Worm (Caenorhabditis elegans) whole organism, late embryonic: Measurements from ENCODE around the gene nhr-205.

ENCODE experiments used
- C08G9.2 ChIP-seq: sonication (generic microtip); optimal IDR thresholded peaks from 2 replicates; lab custom pipeline; 2016; ENCODE audit warnings: mild to moderate bottlenecking, missing genetic modification characterization, moderate library complexity, missing compliant biosample characterization
- C38D4.7 ChIP-seq: fragments of 200-800 bp; sonication (Bioruptor generic); optimal IDR thresholded peaks from 2 replicates; lab custom pipeline; 2018; ENCODE audit warnings: mild to moderate bottlenecking, missing genetic modification characterization, moderate library complexity, missing compliant biosample characterization
- K02D7.2 ChIP-seq: sonication (generic microtip); optimal IDR thresholded peaks from 2 replicates; lab custom pipeline; 2017; ENCODE audit warnings: mild to moderate bottlenecking, missing genetic modification characterization, missing compliant biosample characterization
- K09A11.1 ChIP-seq: sonication (generic microtip); optimal IDR thresholded peaks from 2 replicates; lab custom pipeline; 2017; ENCODE audit warnings: antibody characterized with exemption, mild to moderate bottlenecking, missing genetic modification characterization, missing compliant biosample characterization; ENCODE audit not compliant: insufficient read depth
- T23F11.4 ChIP-seq: fragments of 200-800 bp; sonication (Bioruptor generic); optimal IDR thresholded peaks from 2 replicates; lab custom pipeline; 2018; ENCODE audit warnings: mild to moderate bottlenecking, missing genetic modification characterization, missing compliant biosample characterization
- ceh-18 ChIP-seq: sonication (generic microtip); optimal IDR thresholded peaks from 2 replicates; lab custom pipeline; 2016; ENCODE audit warnings: missing genetic modification characterization, missing compliant biosample characterization
- ceh-22 ChIP-seq: sonication (generic microtip); optimal IDR thresholded peaks from 2 replicates; lab custom pipeline; 2017; ENCODE audit warnings: missing biosample characterization, missing genetic modification characterization
- ceh-24 ChIP-seq: sonication (generic microtip); optimal IDR thresholded peaks from 2 replicates; lab custom pipeline; 2016; ENCODE audit warnings: mild to moderate bottlenecking, missing genetic modification characterization, missing compliant biosample characterization
- ceh-30 ChIP-seq: fragments of 150-350 bp; optimal IDR thresholded peaks from 2 replicates; lab custom pipeline; 2014; ENCODE audit warnings: missing biosample characterization, missing genetic modification characterization
- ceh-34 ChIP-seq: sonication (generic microtip); optimal IDR thresholded peaks from 2 replicates; lab custom pipeline; 2016; ENCODE audit warnings: mild to moderate bottlenecking, missing genetic modification characterization, missing compliant biosample characterization
- ceh-48 ChIP-seq: sonication (generic microtip); optimal IDR thresholded peaks from 2 replicates; lab custom pipeline; 2016; ENCODE audit warnings: missing genetic modification characterization, inconsistent platforms, missing compliant biosample characterization
- che-1 ChIP-seq: sonication (generic microtip); optimal IDR thresholded peaks from 2 replicates; lab custom pipeline; 2016; ENCODE audit warnings: mild to moderate bottlenecking, missing genetic modification characterization, missing compliant biosample characterization
- dmd-4 ChIP-seq: sonication (generic microtip); optimal IDR thresholded peaks from 2 replicates; lab custom pipeline; 2016; ENCODE audit warnings: borderline replicate concordance, missing genetic modification characterization, missing compliant biosample characterization
- elt-4 ChIP-seq: sonication (generic microtip); optimal IDR thresholded peaks from 2 replicates; lab custom pipeline; 2016; ENCODE audit warnings: missing genetic modification characterization, missing compliant biosample characterization
- eyg-1 ChIP-seq: sonication (generic microtip); optimal IDR thresholded peaks from 2 replicates; lab custom pipeline; 2016; ENCODE audit warnings: missing genotype, missing genetic modification characterization, missing compliant biosample characterization
- fax-1 ChIP-seq: sonication (generic microtip); optimal IDR thresholded peaks from 2 replicates; lab custom pipeline; 2016; ENCODE audit warnings: missing genotype, missing genetic modification characterization, missing compliant biosample characterization
- fkh-10 ChIP-seq: fragments of 150-350 bp; optimal IDR thresholded peaks from 2 replicates; lab custom pipeline; 2014; ENCODE audit warnings: missing biosample characterization, missing genetic modification reagents, missing genetic modification characterization
- fkh-6 ChIP-seq: sonication (generic microtip); optimal IDR thresholded peaks from 2 replicates; lab custom pipeline; 2016; ENCODE audit warnings: missing genetic modification characterization, missing compliant biosample characterization
- gmeb-2 ChIP-seq: sonication (generic microtip); optimal IDR thresholded peaks from 2 replicates; lab custom pipeline; 2016; ENCODE audit warnings: missing genetic modification characterization, inconsistent platforms, missing compliant biosample characterization
- lim-6 ChIP-seq: sonication (generic microtip); optimal IDR thresholded peaks from 2 replicates; lab custom pipeline; 2016; ENCODE audit warnings: missing genetic modification characterization, missing compliant biosample characterization
- mec-3 ChIP-seq: sonication (generic microtip); optimal IDR thresholded peaks from 2 replicates; lab custom pipeline; 2016; ENCODE audit warnings: borderline replicate concordance, missing genetic modification characterization, missing compliant biosample characterization
- nfya-1 ChIP-seq: sonication (generic microtip); optimal IDR thresholded peaks from 2 replicates; lab custom pipeline; 2017; ENCODE audit warnings: missing genetic modification characterization, mild to moderate bottlenecking, missing compliant biosample characterization, antibody characterized with exemption, moderate library complexity
- nhr-11 ChIP-seq: fragments of 150-350 bp; optimal IDR thresholded peaks from 2 replicates; lab custom pipeline; 2014; ENCODE audit warnings: missing biosample characterization, missing genetic modification characterization
- odd-2 ChIP-seq: sonication (generic microtip); optimal IDR thresholded peaks from 2 replicates; lab custom pipeline; 2017; ENCODE audit warnings: antibody characterized with exemption, mild to moderate bottlenecking, missing genetic modification characterization, missing compliant biosample characterization
- pat-9 ChIP-seq: fragments of 200-800 bp; sonication (Bioruptor generic); optimal IDR thresholded peaks from 2 replicates; lab custom pipeline; 2018; ENCODE audit warnings: mild to moderate bottlenecking, missing genetic modification characterization, moderate library complexity, missing compliant biosample characterization
- pax-1 ChIP-seq: fragments of 150-350 bp; optimal IDR thresholded peaks from 2 replicates; lab custom pipeline; 2014; ENCODE audit warnings: missing biosample characterization, missing genetic modification characterization
- pha-2 ChIP-seq: sonication (generic microtip); optimal IDR thresholded peaks from 2 replicates; lab custom pipeline; 2017; ENCODE audit warnings: mild to moderate bottlenecking, missing genetic modification characterization, missing compliant biosample characterization
- pha-4 ChIP-seq: fragments of 150-350 bp; optimal IDR thresholded peaks from 2 replicates; lab custom pipeline; 2018; ENCODE audit warnings: missing biosample characterization, missing genetic modification reagents, missing genetic modification characterization
- ref-2 ChIP-seq: sonication (generic microtip); optimal IDR thresholded peaks from 2 replicates; lab custom pipeline; 2016; ENCODE audit warnings: missing genetic modification characterization, missing compliant biosample characterization
- rnt-1 ChIP-seq: sonication (generic microtip); optimal IDR thresholded peaks from 2 replicates; lab custom pipeline; 2016; ENCODE audit warnings: missing genetic modification characterization, missing compliant biosample characterization
- sox-2 ChIP-seq: fragments of 200-800 bp; sonication (Bioruptor generic); IDR thresholded peaks from 2 replicates; pipeline ENCODE4 v1.3.6; 2022; ENCODE audit warnings: missing genetic modification reagents, missing genetic modification characterization, missing compliant biosample characterization
- sox-4 ChIP-seq: sonication (generic microtip); optimal IDR thresholded peaks from 2 replicates; lab custom pipeline; 2017; ENCODE audit warnings: mild to moderate bottlenecking, missing genetic modification characterization, inconsistent platforms, missing compliant biosample characterization
- syd-9 ChIP-seq: sonication (generic microtip); optimal IDR thresholded peaks from 2 replicates; lab custom pipeline; 2016; ENCODE audit warnings: mild to moderate bottlenecking, missing genetic modification characterization, moderate library complexity, missing compliant biosample characterization
- tbx-2 ChIP-seq: sonication (generic microtip); optimal IDR thresholded peaks from 2 replicates; lab custom pipeline; 2016; ENCODE audit warnings: missing genetic modification characterization, missing compliant biosample characterization
- tbx-7 ChIP-seq: sonication (generic microtip); optimal IDR thresholded peaks from 2 replicates; lab custom pipeline; 2016; ENCODE audit warnings: missing genotype, missing genetic modification characterization, missing compliant biosample characterization
- ttx-3 ChIP-seq: sonication (generic microtip); optimal IDR thresholded peaks from 2 replicates; lab custom pipeline; 2016; ENCODE audit warnings: missing genetic modification reagents, missing genetic modification characterization, missing compliant biosample characterization
- unc-42 ChIP-seq: sonication (generic microtip); optimal IDR thresholded peaks from 2 replicates; lab custom pipeline; 2016; ENCODE audit warnings: missing genotype, missing genetic modification characterization, missing compliant biosample characterization
- unc-86 ChIP-seq: sonication (generic microtip); optimal IDR thresholded peaks from 2 replicates; lab custom pipeline; 2016; ENCODE audit warnings: missing genetic modification characterization, missing compliant biosample characterization
- zip-5 ChIP-seq: sonication (generic microtip); optimal IDR thresholded peaks from 2 replicates; lab custom pipeline; 2016; ENCODE audit warnings: missing genetic modification characterization, missing compliant biosample characterization
- ztf-16 ChIP-seq: sonication (generic microtip); optimal IDR thresholded peaks from 2 replicates; lab custom pipeline; 2017; ENCODE audit warnings: missing genetic modification characterization, missing compliant biosample characterization

nhr-205 gene

ce11 chrV:10060039-10060438 lies 21.5 kb downstream of the nhr-205 start:
- TF ChIP-seq K09A11.1 (tag; lab: Kevin White, UChicago) (no peak), rnt-1 (tag; lab: Kevin White, UChicago) (no peak), lim-6 (no peak), K02D7.2 (tag; lab: Kevin White, UChicago) (no peak), C38D4.7 (GFP tag; lab: Kevin White, UChicago) (no peak), eyg-1 (tag; lab: Kevin White, UChicago) (no peak), T23F11.4 (GFP tag; lab: Kevin White, UChicago) (no peak), dmd-4 (tag; lab: Kevin White, UChicago) (no peak), pax-1 (tag; lab: Kevin White, UChicago) (no peak)

DNA sequence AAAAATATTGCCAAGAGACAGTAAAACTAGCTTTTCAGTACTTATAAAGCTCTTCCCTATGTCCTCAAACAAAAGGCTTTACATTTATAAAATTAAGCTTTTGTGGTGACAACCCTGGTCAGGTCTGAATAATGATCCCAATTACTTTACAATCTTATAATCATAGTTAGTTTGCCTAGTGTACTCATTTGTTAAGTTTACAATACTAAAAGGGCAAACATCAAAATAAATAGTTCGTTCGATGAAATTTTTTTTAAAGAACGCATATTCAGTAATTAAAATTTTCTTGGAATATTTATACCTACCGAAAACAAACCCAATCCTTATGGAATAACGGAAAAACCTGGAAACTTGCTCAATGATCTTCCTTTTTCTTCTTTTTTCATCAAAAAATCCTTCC lies 22.8 kb downstream of the nhr-205 start:
- no peak for TF ChIP-seq pax-1 (tag; lab: Kevin White, UChicago)
- no peak for TF ChIP-seq gmeb-2 (tag; lab: Kevin White, UChicago)
- TF ChIP-seq unc-86, result no peak
- no peak for TF ChIP-seq ceh-22 (tag; lab: Kevin White, UChicago)
- no peak for TF ChIP-seq ttx-3
- no peak for TF ChIP-seq tbx-7 (tag; lab: Kevin White, UChicago)
- no peak for TF ChIP-seq nhr-11 (tag; lab: Kevin White, UChicago)
- TF ChIP-seq C08G9.2 (tag; lab: Kevin White, UChicago), result no peak
- no peak for TF ChIP-seq fkh-6 (tag; lab: Kevin White, UChicago)
- no peak for TF ChIP-seq mec-3 (tag; lab: Kevin White, UChicago)
- no peak for TF ChIP-seq ceh-48 (tag; lab: Kevin White, UChicago)
- no peak for TF ChIP-seq fax-1 (tag; lab: Kevin White, UChicago)
- no peak for TF ChIP-seq tbx-2
- no peak for TF ChIP-seq T23F11.4 (GFP tag; lab: Kevin White, UChicago)
- no peak for TF ChIP-seq fkh-10 (GFP tag; lab: Kevin White, UChicago)
- no peak for TF ChIP-seq che-1
- TF ChIP-seq pha-2 (tag; lab: Kevin White, UChicago), result no peak
- no peak for TF ChIP-seq zip-5 (tag; lab: Kevin White, UChicago)

DNA sequence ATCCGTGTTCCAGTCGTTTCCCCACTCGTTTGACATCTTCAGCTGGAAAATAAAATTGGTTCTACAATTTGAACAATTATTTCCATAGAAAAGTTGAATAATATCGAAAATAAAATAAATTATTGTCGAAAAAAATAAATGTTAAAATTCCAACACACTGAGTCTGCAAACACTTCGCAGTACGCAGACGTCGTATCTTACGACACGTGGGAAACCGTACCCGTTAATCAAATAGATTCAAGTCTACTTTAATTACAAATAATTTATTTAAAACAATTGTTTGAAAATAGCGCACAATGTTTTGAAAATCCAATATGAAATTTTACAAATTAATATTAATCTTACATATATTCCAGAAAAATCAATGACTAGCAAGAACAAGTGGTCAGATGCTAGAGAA lies 26.7 kb downstream of the nhr-205 start, which contains the start of gene yif-1:
TSS of gene yif-1 (minus strand) at position 42 of the 400 bp plus-strand sequence.
- TF ChIP-seq ceh-24 (tag; lab: Kevin White, UChicago), result no peak
- no peak for TF ChIP-seq ztf-16
- TF ChIP-seq sox-2 (GFP tag; lab: Robert Waterston, UW), result no peak
- no peak for TF ChIP-seq nfya-1
- TF ChIP-seq unc-42, result peak; percentile 70
- TF ChIP-seq ceh-30, result peak; percentile 36

- TF ChIP-seq ceh-48 (tag; lab: Kevin White, UChicago) (no peak), ceh-24 (tag; lab: Kevin White, UChicago) (no peak), odd-2 (tag; lab: Kevin White, UChicago) (no peak), sox-4 (tag; lab: Kevin White, UChicago) (no peak), ref-2 (no peak), elt-4 (tag; lab: Kevin White, UChicago) (no peak), pat-9 (no peak), ceh-34 (tag; lab: Kevin White, UChicago) (no peak), rnt-1 (tag; lab: Kevin White, UChicago) (no peak), syd-9 (tag; lab: Kevin White, UChicago) (no peak), nhr-11 (tag; lab: Kevin White, UChicago) (no peak), pha-4 (tag; lab: Kevin White, UChicago) (no peak), lim-6 (no peak), C38D4.7 (GFP tag; lab: Kevin White, UChicago) (no peak), tbx-7 (tag; lab: Kevin White, UChicago) (no peak), ceh-18 (tag; lab: Kevin White, UChicago) (no peak)
These were observed 29.7 kb downstream of the nhr-205 start, which contains the start of gene str-118 for ce11 chrV:10051855-10052254. str-118 (plus strand) TSS chrV:10052155.
